Worm (Caenorhabditis elegans) whole organism, late embryonic: Measurements from ENCODE around the gene E04F6.6.

Source experiments
- C08G9.2 ChIP-seq: sonication (generic microtip); optimal IDR thresholded peaks from 2 replicates; lab custom pipeline; 2016; ENCODE audit warnings: mild to moderate bottlenecking, missing genetic modification characterization, moderate library complexity, missing compliant biosample characterization
- C38D4.7 ChIP-seq: fragments of 200-800 bp; sonication (Bioruptor generic); optimal IDR thresholded peaks from 2 replicates; lab custom pipeline; 2018; ENCODE audit warnings: mild to moderate bottlenecking, missing genetic modification characterization, moderate library complexity, missing compliant biosample characterization
- F13H6.1 ChIP-seq: sonication (generic microtip); optimal IDR thresholded peaks from 2 replicates; lab custom pipeline; 2016; ENCODE audit warnings: missing genetic modification characterization, missing compliant biosample characterization
- K02D7.2 ChIP-seq: sonication (generic microtip); optimal IDR thresholded peaks from 2 replicates; lab custom pipeline; 2017; ENCODE audit warnings: mild to moderate bottlenecking, missing genetic modification characterization, missing compliant biosample characterization
- T23F11.4 ChIP-seq: fragments of 200-800 bp; sonication (Bioruptor generic); optimal IDR thresholded peaks from 2 replicates; lab custom pipeline; 2018; ENCODE audit warnings: mild to moderate bottlenecking, missing genetic modification characterization, missing compliant biosample characterization
- Y22D7AL.16 ChIP-seq: sonication (generic microtip); optimal IDR thresholded peaks from 2 replicates; lab custom pipeline; 2016; ENCODE audit warnings: missing genetic modification characterization, missing compliant biosample characterization
- ahr-1 ChIP-seq: sonication (generic microtip); optimal IDR thresholded peaks from 2 replicates; lab custom pipeline; 2016; ENCODE audit warnings: missing genetic modification characterization, missing compliant biosample characterization
- ama-1 ChIP-seq: fragments of 150-350 bp; optimal IDR thresholded peaks from 2 replicates; lab custom pipeline; 2014
- ceh-14 ChIP-seq: sonication (generic microtip); optimal IDR thresholded peaks from 2 replicates; lab custom pipeline; 2016; ENCODE audit warnings: missing genotype, missing genetic modification characterization, missing compliant biosample characterization
- ceh-2 ChIP-seq: sonication (generic microtip); optimal IDR thresholded peaks from 2 replicates; lab custom pipeline; 2016; ENCODE audit warnings: missing genotype, missing genetic modification characterization, missing compliant biosample characterization
- ceh-22 ChIP-seq: sonication (generic microtip); optimal IDR thresholded peaks from 2 replicates; lab custom pipeline; 2017; ENCODE audit warnings: missing biosample characterization, missing genetic modification characterization
- ceh-24 ChIP-seq: sonication (generic microtip); optimal IDR thresholded peaks from 2 replicates; lab custom pipeline; 2016; ENCODE audit warnings: mild to moderate bottlenecking, missing genetic modification characterization, missing compliant biosample characterization
- ceh-30 ChIP-seq: fragments of 150-350 bp; optimal IDR thresholded peaks from 2 replicates; lab custom pipeline; 2014; ENCODE audit warnings: missing biosample characterization, missing genetic modification characterization
- ceh-31 ChIP-seq: sonication (generic microtip); optimal IDR thresholded peaks from 2 replicates; lab custom pipeline; 2016; ENCODE audit warnings: missing genetic modification characterization, missing compliant biosample characterization
- ceh-34 ChIP-seq: sonication (generic microtip); optimal IDR thresholded peaks from 2 replicates; lab custom pipeline; 2016; ENCODE audit warnings: mild to moderate bottlenecking, missing genetic modification characterization, missing compliant biosample characterization
- ceh-48 ChIP-seq: sonication (generic microtip); optimal IDR thresholded peaks from 2 replicates; lab custom pipeline; 2016; ENCODE audit warnings: missing genetic modification characterization, inconsistent platforms, missing compliant biosample characterization
- che-1 ChIP-seq: sonication (generic microtip); optimal IDR thresholded peaks from 2 replicates; lab custom pipeline; 2016; ENCODE audit warnings: mild to moderate bottlenecking, missing genetic modification characterization, missing compliant biosample characterization
- eyg-1 ChIP-seq: sonication (generic microtip); optimal IDR thresholded peaks from 2 replicates; lab custom pipeline; 2016; ENCODE audit warnings: missing genotype, missing genetic modification characterization, missing compliant biosample characterization
- fkh-10 ChIP-seq: fragments of 150-350 bp; optimal IDR thresholded peaks from 2 replicates; lab custom pipeline; 2014; ENCODE audit warnings: missing biosample characterization, missing genetic modification reagents, missing genetic modification characterization
- gmeb-2 ChIP-seq: sonication (generic microtip); optimal IDR thresholded peaks from 2 replicates; lab custom pipeline; 2016; ENCODE audit warnings: missing genetic modification characterization, inconsistent platforms, missing compliant biosample characterization
- hlh-15 ChIP-seq: sonication (generic microtip); optimal IDR thresholded peaks from 2 replicates; lab custom pipeline; 2016; ENCODE audit warnings: missing genetic modification characterization, missing compliant biosample characterization
- hlh-30 ChIP-seq: sonication (generic microtip); optimal IDR thresholded peaks from 2 replicates; lab custom pipeline; 2017; ENCODE audit warnings: antibody characterized with exemption, missing genetic modification characterization, missing compliant biosample characterization; ENCODE audit not compliant: insufficient read depth
- hlh-6 ChIP-seq: sonication (generic microtip); optimal IDR thresholded peaks from 2 replicates; lab custom pipeline; 2016; ENCODE audit warnings: missing genotype, missing genetic modification characterization, missing compliant biosample characterization
- lim-6 ChIP-seq: sonication (generic microtip); optimal IDR thresholded peaks from 2 replicates; lab custom pipeline; 2016; ENCODE audit warnings: missing genetic modification characterization, missing compliant biosample characterization
- madf-2 ChIP-seq: sonication (generic microtip); optimal IDR thresholded peaks from 2 replicates; lab custom pipeline; 2017; ENCODE audit warnings: missing genetic modification characterization, missing compliant biosample characterization
- nfya-1 ChIP-seq: sonication (generic microtip); optimal IDR thresholded peaks from 2 replicates; lab custom pipeline; 2017; ENCODE audit warnings: missing genetic modification characterization, mild to moderate bottlenecking, missing compliant biosample characterization, antibody characterized with exemption, moderate library complexity
- nhr-11 ChIP-seq: fragments of 150-350 bp; optimal IDR thresholded peaks from 2 replicates; lab custom pipeline; 2014; ENCODE audit warnings: missing biosample characterization, missing genetic modification characterization
- npax-4 ChIP-seq: sonication (generic microtip); optimal IDR thresholded peaks from 2 replicates; lab custom pipeline; 2016; ENCODE audit warnings: missing genetic modification characterization, missing compliant biosample characterization
- pag-3 ChIP-seq: sonication (generic microtip); optimal IDR thresholded peaks from 2 replicates; lab custom pipeline; 2016; ENCODE audit warnings: missing compliant biosample characterization, missing genetic modification characterization, borderline replicate concordance
- pax-1 ChIP-seq: fragments of 150-350 bp; optimal IDR thresholded peaks from 2 replicates; lab custom pipeline; 2014; ENCODE audit warnings: missing biosample characterization, missing genetic modification characterization
- pha-4 ChIP-seq: fragments of 150-350 bp; optimal IDR thresholded peaks from 2 replicates; lab custom pipeline; 2018; ENCODE audit warnings: missing biosample characterization, missing genetic modification reagents, missing genetic modification characterization
- pqm-1 ChIP-seq: sonication (generic microtip); optimal IDR thresholded peaks from 2 replicates; lab custom pipeline; 2016; ENCODE audit warnings: missing genetic modification characterization, missing compliant biosample characterization
- pros-1 ChIP-seq: fragments of 150-350 bp; optimal IDR thresholded peaks from 2 replicates; lab custom pipeline; 2014; ENCODE audit warnings: missing biosample characterization, missing genetic modification reagents, missing genetic modification characterization
- sdc-2 ChIP-seq: sonication (generic microtip); optimal IDR thresholded peaks from 2 replicates; lab custom pipeline; 2016; ENCODE audit warnings: missing genotype, missing genetic modification characterization, missing compliant biosample characterization
- sox-4 ChIP-seq: sonication (generic microtip); optimal IDR thresholded peaks from 2 replicates; lab custom pipeline; 2017; ENCODE audit warnings: mild to moderate bottlenecking, missing genetic modification characterization, inconsistent platforms, missing compliant biosample characterization
- syd-9 ChIP-seq: sonication (generic microtip); optimal IDR thresholded peaks from 2 replicates; lab custom pipeline; 2016; ENCODE audit warnings: mild to moderate bottlenecking, missing genetic modification characterization, moderate library complexity, missing compliant biosample characterization
- tbx-2 ChIP-seq: sonication (generic microtip); optimal IDR thresholded peaks from 2 replicates; lab custom pipeline; 2016; ENCODE audit warnings: missing genetic modification characterization, missing compliant biosample characterization
- tbx-7 ChIP-seq: sonication (generic microtip); optimal IDR thresholded peaks from 2 replicates; lab custom pipeline; 2016; ENCODE audit warnings: missing genotype, missing genetic modification characterization, missing compliant biosample characterization
- ttx-3 ChIP-seq: sonication (generic microtip); optimal IDR thresholded peaks from 2 replicates; lab custom pipeline; 2016; ENCODE audit warnings: missing genetic modification reagents, missing genetic modification characterization, missing compliant biosample characterization
- unc-3 ChIP-seq, 2 experiments: fragments of 200-800 bp in 1 of 2; sonication (Bioruptor generic) in 1 of 2; sonication (generic microtip) in 1 of 2; conservative IDR thresholded peaks in 1 of 2; optimal IDR thresholded peaks in 1 of 2; 2 replicates each; pipeline versions ENCODE4 v1.3.6 to Lab custom; 2016 to 2022; ENCODE audit warnings: missing compliant biosample characterization in 2 of 2, missing genetic modification characterization in 2 of 2, missing genetic modification reagents in 1 of 2
- unc-55 ChIP-seq: sonication (generic microtip); optimal IDR thresholded peaks from 2 replicates; lab custom pipeline; 2017; ENCODE audit warnings: missing biosample characterization, missing genetic modification reagents, missing genetic modification characterization
- ztf-16 ChIP-seq: sonication (generic microtip); optimal IDR thresholded peaks from 2 replicates; lab custom pipeline; 2017; ENCODE audit warnings: missing genetic modification characterization, missing compliant biosample characterization

Gene E04F6.6

ce11 chrII:7207649-7208048, 8.3 kb upstream of the E04F6.6 start:
- no peak for TF ChIP-seq gmeb-2 (tag; lab: Kevin White, UChicago)
- no peak for TF ChIP-seq unc-55 (GFP tag; lab: Kevin White, UChicago)
- TF ChIP-seq ceh-22 (tag; lab: Kevin White, UChicago), result no peak
- no peak for TF ChIP-seq che-1
- TF ChIP-seq K02D7.2, result no peak
- no peak for TF ChIP-seq nfya-1 (tag; lab: Kevin White, UChicago)
- TF ChIP-seq hlh-6, result no peak
- no peak for TF ChIP-seq hlh-15 (tag; lab: Kevin White, UChicago)
- no peak for TF ChIP-seq nhr-11
- no peak for TF ChIP-seq sdc-2 (tag; lab: Kevin White, UChicago)
- TF ChIP-seq ztf-16, result no peak
- no peak for TF ChIP-seq ttx-3 (tag; lab: Kevin White, UChicago)
- TF ChIP-seq ceh-14 (tag; lab: Kevin White, UChicago), result no peak
- no peak for TF ChIP-seq ceh-31 (tag; lab: Kevin White, UChicago)
- no peak for TF ChIP-seq ceh-30 (tag; lab: Kevin White, UChicago)
- no peak for TF ChIP-seq ama-1 (lab: Kevin White, UChicago)
- no peak for TF ChIP-seq madf-2 (tag; lab: Kevin White, UChicago)

- TF ChIP-seq ceh-34 (tag; lab: Kevin White, UChicago), result no peak
- no peak for TF ChIP-seq pqm-1 (tag; lab: Kevin White, UChicago)
- TF ChIP-seq eyg-1 (tag; lab: Kevin White, UChicago), result no peak
- TF ChIP-seq syd-9 (tag; lab: Kevin White, UChicago), result no peak
- no peak for TF ChIP-seq ceh-2 (tag; lab: Kevin White, UChicago)
- TF ChIP-seq pax-1 (tag; lab: Kevin White, UChicago), result no peak
- TF ChIP-seq nhr-11, result no peak
- TF ChIP-seq F13H6.1 (tag; lab: Kevin White, UChicago), result no peak
- TF ChIP-seq pag-3 (tag; lab: Kevin White, UChicago), result no peak
- no peak for TF ChIP-seq pha-4 (tag; lab: Kevin White, UChicago)
- TF ChIP-seq tbx-7 (tag; lab: Kevin White, UChicago), result no peak
- no peak for TF ChIP-seq unc-3 (GFP tag; conservative IDR thresholded peaks at IDR 0.05; lab: Robert Waterston, UW)
- no peak for TF ChIP-seq unc-3 (tag; optimal IDR thresholded peaks at IDR 0.05; lab: Kevin White, UChicago)
- no peak for TF ChIP-seq C38D4.7 (GFP tag; lab: Kevin White, UChicago)
- no peak for TF ChIP-seq T23F11.4 (GFP tag; lab: Kevin White, UChicago)
- TF ChIP-seq C08G9.2 (tag; lab: Kevin White, UChicago), result no peak
- no peak for TF ChIP-seq hlh-30 (tag; lab: Kevin White, UChicago)
- TF ChIP-seq, all 69 proteins: peak for 0
Observed at ce11 chrII:7205388-7205787, 6.0 kb upstream of the E04F6.6 start, which contains the start of gene srd-59. TSS of gene srd-59 (plus strand) at chrII:7205688.

- TF ChIP-seq ceh-14 (tag; lab: Kevin White, UChicago) (no peak), eyg-1 (tag; lab: Kevin White, UChicago) (no peak)
Observed at ce11 chrII:7204951-7205350, 5.6 kb upstream of the E04F6.6 start, which contains the start of gene srd-58. TSS of gene srd-58 (minus strand) at chrII:7205051.

ce11 chrII:7203110-7203509, 3.7 kb upstream of the E04F6.6 start, which contains the start of gene srd-56:
TSS of gene srd-56 (minus strand) at chrII:7203210.
- TF ChIP-seq pqm-1 (tag; lab: Kevin White, UChicago), result no peak

- TF ChIP-seq unc-3 (GFP tag; conservative IDR thresholded peaks at IDR 0.05; lab: Robert Waterston, UW) (peak; percentile 90), unc-3 (tag; optimal IDR thresholded peaks at IDR 0.05; lab: Kevin White, UChicago) (peak; percentile 66), pros-1 (no peak), T23F11.4 (GFP tag; lab: Kevin White, UChicago) (peak; percentile 88), ttx-3 (tag; lab: Kevin White, UChicago) (peak; percentile 77), ceh-2 (tag; lab: Kevin White, UChicago) (peak; percentile 78), ceh-48 (tag; lab: Kevin White, UChicago) (peak; percentile 74), ahr-1 (peak; percentile 83), fkh-10 (no peak), Y22D7AL.16 (tag; lab: Kevin White, UChicago) (peak; percentile 84), ceh-31 (tag; lab: Kevin White, UChicago) (peak; percentile 71), C08G9.2 (tag; lab: Kevin White, UChicago) (peak; percentile 76), npax-4 (tag; lab: Kevin White, UChicago) (peak; percentile 84), C38D4.7 (GFP tag; lab: Kevin White, UChicago) (peak; percentile 87), tbx-7 (tag; lab: Kevin White, UChicago) (peak; percentile 71), tbx-2 (tag; lab: Kevin White, UChicago) (peak; percentile 85), hlh-30 (tag; lab: Kevin White, UChicago) (peak; percentile 73), hlh-15 (tag; lab: Kevin White, UChicago) (peak; percentile 71), ceh-24 (peak; percentile 74), pax-1 (tag; lab: Kevin White, UChicago) (no peak), lim-6 (tag; lab: Kevin White, UChicago) (peak; percentile 90), ceh-14 (tag; lab: Kevin White, UChicago) (peak; percentile 91), sox-4 (tag; lab: Kevin White, UChicago) (peak; percentile 85)
Observed at ce11 chrII:7200051-7200599, 760 bp upstream of the E04F6.6 start, which contains the start of gene pcrg-1. TSS of gene pcrg-1 (plus strand) at chrII:7200549.
